Fruit fly (Drosophila melanogaster): ENCODE results near the gene cyst.

dm6 chr2L:19455209-19455608 is 53.4 kb downstream of the cyst start:
- TF ChIP-seq jing (GFP tag; optimal IDR thresholded peaks at IDR 0.05) = no peak
- TF ChIP-seq CG14667 (GFP tag; IDR thresholded peaks at IDR 0.05) = no peak
- no peak for TF ChIP-seq CG15011 (GFP tag; optimal IDR thresholded peaks at IDR 0.05)
- no peak for TF ChIP-seq h (optimal IDR thresholded peaks at IDR 0.05)
- no peak for TF ChIP-seq Sox100B (GFP tag; optimal IDR thresholded peaks at IDR 0.05)
- no peak for TF ChIP-seq CG3838 (GFP tag; optimal IDR thresholded peaks at IDR 0.05)
- TF ChIP-seq CG3847 (GFP tag; IDR thresholded peaks at IDR 0.05) = no peak
- no peak for TF ChIP-seq ab (GFP tag; optimal IDR thresholded peaks at IDR 0.05)
- TF ChIP-seq CG6272 (GFP tag; IDR thresholded peaks at IDR 0.05) = no peak
- no peak for TF ChIP-seq Fer2 (tag; optimal IDR thresholded peaks at IDR 0.05)
- no peak for TF ChIP-seq CG1233 (GFP tag; optimal IDR thresholded peaks at IDR 0.05)
- no peak for TF ChIP-seq grn (GFP tag; optimal IDR thresholded peaks at IDR 0.05)
